Fruit fly (Drosophila melanogaster): Measurements from ENCODE around the gene Ugt307A1.

DNA sequence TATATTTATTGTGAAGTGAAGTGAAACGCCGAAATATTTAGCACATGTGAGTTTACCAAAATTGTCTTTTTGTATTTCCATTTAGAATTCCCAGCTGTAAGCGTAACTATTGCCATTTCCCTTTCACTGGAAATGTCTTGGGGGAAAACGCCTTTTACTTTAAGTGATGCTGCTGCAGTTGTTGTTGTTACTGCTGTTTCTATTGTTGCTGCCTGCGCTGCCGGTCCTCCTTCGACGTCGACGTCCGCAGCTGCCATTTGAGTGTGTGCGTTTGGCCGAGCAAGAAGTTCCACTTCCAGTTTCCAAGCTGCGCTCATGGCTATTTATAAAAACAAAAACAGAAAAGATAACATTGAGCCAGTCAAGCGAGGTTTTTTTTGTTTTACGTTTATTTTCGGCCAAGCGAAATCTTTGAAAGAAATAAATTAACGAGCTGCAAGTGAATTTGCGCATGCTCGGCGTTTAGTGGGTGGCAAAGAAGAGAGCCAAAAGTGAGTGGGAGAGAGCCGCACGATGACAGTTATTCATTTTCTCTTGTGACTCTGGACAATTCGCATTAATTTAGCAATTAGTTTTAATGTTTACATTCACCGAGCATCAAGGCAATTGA lies 18.0 kb upstream of the Ugt307A1 start:
- TF ChIP-seq Ets96B (tag; optimal IDR thresholded peaks at IDR 0.05) (no peak), Blimp-1 (GFP tag; optimal IDR thresholded peaks at IDR 0.05) (no peak), CG8119 (GFP tag; IDR thresholded peaks at IDR 0.05) (no peak), CG15336 (GFP tag; IDR thresholded peaks at IDR 0.05) (peak; percentile 19; the same call in 1 of the 2 replicates), CG11902 (GFP tag; optimal IDR thresholded peaks at IDR 0.05) (no peak), lz (GFP tag; optimal IDR thresholded peaks at IDR 0.05) (no peak), acj6 (GFP tag; optimal IDR thresholded peaks at IDR 0.05) (no peak), spab (GFP tag; optimal IDR thresholded peaks at IDR 0.05) (no peak)

Data from whole organism, prepupa.